Worm (Caenorhabditis elegans): Measurements from ENCODE around the gene C01G5.4.

C01G5.4 gene

ce11 chrIV:6526522-6526921 is 5.0 kb upstream of the C01G5.4 start:
- TF ChIP-seq egl-5 (tag; optimal IDR thresholded peaks at IDR 0.05) (no peak), fkh-2 (tag; optimal IDR thresholded peaks at IDR 0.05) (no peak)

DNA sequence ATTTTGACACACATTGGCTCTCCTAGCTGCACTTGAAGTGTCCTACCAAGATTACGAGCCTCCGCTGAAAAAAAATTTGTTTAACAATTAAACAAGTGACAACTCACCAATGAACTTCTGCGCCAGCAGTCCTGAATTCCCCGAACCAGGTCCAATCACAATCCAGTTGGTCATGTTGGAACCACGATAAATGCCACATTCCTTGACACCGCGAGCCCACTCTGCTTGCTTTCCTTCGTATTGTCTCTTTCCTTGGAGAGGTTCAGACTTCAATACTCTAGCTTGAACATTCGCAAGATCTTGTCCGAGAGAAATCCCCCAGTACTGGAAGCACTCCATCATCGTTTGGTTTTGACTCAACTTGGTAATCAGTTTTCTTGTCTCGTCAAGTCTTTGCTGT is 3.3 kb upstream of the C01G5.4 start:
- no peak for TF ChIP-seq nhr-12 (tag; optimal IDR thresholded peaks at IDR 0.05)
- TF ChIP-seq nhr-23 (tag; optimal IDR thresholded peaks at IDR 0.05), result no peak
- TF ChIP-seq mdl-1 (tag; optimal IDR thresholded peaks at IDR 0.05), result no peak
- no peak for TF ChIP-seq unc-39 (tag; optimal IDR thresholded peaks at IDR 0.05)
- TF ChIP-seq ceh-16 (tag; optimal IDR thresholded peaks at IDR 0.05), result no peak
- no peak for TF ChIP-seq elt-3 (tag; optimal IDR thresholded peaks at IDR 0.05)
- TF ChIP-seq ztf-11 (tag; optimal IDR thresholded peaks at IDR 0.05), result no peak
- no peak for TF ChIP-seq nhr-11 (tag; optimal IDR thresholded peaks at IDR 0.05)
- TF ChIP-seq elt-1 (tag; optimal IDR thresholded peaks at IDR 0.05), result no peak
- TF ChIP-seq sea-2 (GFP tag; optimal IDR thresholded peaks at IDR 0.05), result no peak
- no peak for TF ChIP-seq R02D3.7 (tag; optimal IDR thresholded peaks at IDR 0.05)
- TF ChIP-seq nhr-77 (tag; optimal IDR thresholded peaks at IDR 0.05), result no peak
- TF ChIP-seq lsy-12 (tag; optimal IDR thresholded peaks at IDR 0.05), result no peak
- no peak for TF ChIP-seq aly-2 (tag; optimal IDR thresholded peaks at IDR 0.05)

DNA sequence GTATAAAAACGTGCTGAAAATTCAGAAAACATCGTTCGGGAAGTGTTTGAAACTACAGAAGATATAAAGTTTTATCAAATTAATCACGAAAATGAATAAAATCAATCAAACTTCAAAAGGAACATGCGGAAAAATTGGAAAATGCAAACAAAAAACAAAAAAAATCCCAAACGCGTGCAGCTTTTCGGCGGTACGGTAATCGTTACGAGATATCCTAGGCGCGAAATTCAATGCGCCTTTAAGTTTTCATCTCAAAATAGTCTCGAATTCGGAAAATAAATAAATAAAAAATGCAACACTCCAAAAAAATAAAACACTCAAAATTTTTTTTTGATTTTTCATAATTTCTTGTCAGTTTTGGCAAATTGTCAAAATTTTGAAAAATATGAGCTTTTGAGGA is 1.7 kb upstream of the C01G5.4 start:
- TF ChIP-seq fos-1 (tag; optimal IDR thresholded peaks at IDR 0.05) (no peak), egl-5 (tag; optimal IDR thresholded peaks at IDR 0.05) (no peak), eor-1 (tag; optimal IDR thresholded peaks at IDR 0.05) (no peak)

- TF ChIP-seq nhr-28 (tag; optimal IDR thresholded peaks at IDR 0.05), result no peak
- no peak for TF ChIP-seq nhr-12 (tag; optimal IDR thresholded peaks at IDR 0.05)
- no peak for TF ChIP-seq nhr-11 (tag; optimal IDR thresholded peaks at IDR 0.05)
- no peak for TF ChIP-seq ztf-11 (tag; optimal IDR thresholded peaks at IDR 0.05)
- no peak for TF ChIP-seq nhr-23 (tag; optimal IDR thresholded peaks at IDR 0.05)
- no peak for TF ChIP-seq elt-3 (tag; optimal IDR thresholded peaks at IDR 0.05)
- no peak for TF ChIP-seq ama-1 (optimal IDR thresholded peaks at IDR 0.05)
- no peak for TF ChIP-seq mml-1 (tag; optimal IDR thresholded peaks at IDR 0.05)
- no peak for TF ChIP-seq ceh-9 (tag; optimal IDR thresholded peaks at IDR 0.05)
- TF ChIP-seq pqm-1 (tag; optimal IDR thresholded peaks at IDR 0.05), result no peak
- no peak for TF ChIP-seq daf-12 (tag; optimal IDR thresholded peaks at IDR 0.05)
- no peak for TF ChIP-seq snpc-4 (tag; optimal IDR thresholded peaks at IDR 0.05)
Observed at ce11 chrIV:6535908-6536307, 4.4 kb downstream of the C01G5.4 start, which contains the start of gene C01G5.3. TSS of gene C01G5.3 (plus strand) at chrIV:6536208.

DNA sequence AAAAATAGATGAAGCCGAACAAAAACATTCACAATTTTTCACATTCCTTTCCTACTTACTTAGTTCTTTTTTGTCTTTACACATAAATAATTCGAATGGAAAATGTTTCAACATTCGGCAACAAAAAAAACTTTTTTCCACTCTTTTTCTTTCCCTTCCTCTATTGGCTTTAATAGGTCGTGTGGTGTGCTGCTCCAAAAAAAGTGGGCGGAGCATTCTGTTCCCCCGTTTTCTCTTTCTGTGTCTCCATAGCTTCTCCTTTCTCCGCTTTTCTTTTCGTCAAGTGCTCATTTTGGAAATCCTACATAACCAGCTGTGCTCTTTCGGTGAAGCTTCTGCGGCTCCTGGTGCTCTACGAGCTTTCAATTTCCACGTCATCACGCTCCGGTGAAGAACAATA is 9.9 kb downstream of the C01G5.4 start, which contains the start of gene C01G5.25:
C01G5.25 (plus strand) TSS at position 250 of the 400 bp plus-strand sequence.
- TF ChIP-seq lin-39 (tag; optimal IDR thresholded peaks at IDR 0.05), result peak; percentile 51
- no peak for TF ChIP-seq ceh-9 (tag; optimal IDR thresholded peaks at IDR 0.05)

- TF ChIP-seq nhr-28 (tag; optimal IDR thresholded peaks at IDR 0.05), result no peak
- no peak for TF ChIP-seq eor-1 (tag; optimal IDR thresholded peaks at IDR 0.05)
- no peak for TF ChIP-seq lsy-12 (tag; optimal IDR thresholded peaks at IDR 0.05)
- no peak for TF ChIP-seq egl-5 (tag; optimal IDR thresholded peaks at IDR 0.05)
- no peak for TF ChIP-seq nhr-43 (tag; optimal IDR thresholded peaks at IDR 0.05; ENCODE audit: poor library complexity, severe bottlenecking)
- TF ChIP-seq ceh-16 (tag; optimal IDR thresholded peaks at IDR 0.05), result no peak
Observed at ce11 chrIV:6542962-6543361, 11.4 kb downstream of the C01G5.4 start.

DNA sequence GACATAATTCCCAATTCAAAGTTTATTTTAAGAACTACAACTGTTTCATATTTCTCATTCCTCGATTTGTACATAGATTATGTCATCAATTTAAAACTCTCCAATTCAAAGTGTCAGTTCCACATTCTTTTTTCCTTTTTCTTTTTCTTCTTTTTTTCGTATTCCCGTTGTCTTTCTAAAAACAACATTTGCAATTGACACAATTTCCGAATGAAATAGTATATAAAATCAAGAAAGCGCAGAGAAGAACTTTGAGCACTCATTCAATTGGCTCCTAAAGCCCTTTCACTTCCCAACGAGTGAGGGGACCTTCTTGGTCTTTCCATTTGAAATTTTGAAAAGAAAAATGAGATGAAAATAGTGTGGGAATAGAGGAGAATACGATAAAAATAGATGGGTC is 15.8 kb downstream of the C01G5.4 start:
- TF ChIP-seq hmg-11 (tag; optimal IDR thresholded peaks at IDR 0.05) (no peak), zag-1 (tag; optimal IDR thresholded peaks at IDR 0.05) (no peak), pha-4 (tag; optimal IDR thresholded peaks at IDR 0.05) (no peak), eor-1 (tag; optimal IDR thresholded peaks at IDR 0.05) (no peak), elt-3 (tag; optimal IDR thresholded peaks at IDR 0.05) (no peak), unc-62 (GFP tag; optimal IDR thresholded peaks at IDR 0.05) (no peak)

All from whole organism, L3 larva.